Worm (Caenorhabditis elegans): Measurements from ENCODE around the gene T05B4.9.

The T05B4.9 gene

ce11 chrV:4144205-4144604 is 26.0 kb upstream of the T05B4.9 start, which contains the start of gene Y45G5AL.1:
Gene Y45G5AL.1 (plus strand): TSS chrV:4144505.
- TF ChIP-seq gmeb-1 (tag; optimal IDR thresholded peaks at IDR 0.05) (no peak), fos-1 (tag; optimal IDR thresholded peaks at IDR 0.05) (no peak), zag-1 (tag; optimal IDR thresholded peaks at IDR 0.05) (no peak), ZK546.5 (tag; optimal IDR thresholded peaks at IDR 0.05) (no peak), nhr-237 (tag; optimal IDR thresholded peaks at IDR 0.05) (no peak), snpc-4 (tag; optimal IDR thresholded peaks at IDR 0.05) (no peak), elt-1 (tag; optimal IDR thresholded peaks at IDR 0.05) (no peak), nhr-12 (tag; optimal IDR thresholded peaks at IDR 0.05) (no peak), unc-39 (tag; optimal IDR thresholded peaks at IDR 0.05) (no peak), aly-2 (tag; optimal IDR thresholded peaks at IDR 0.05) (no peak), sem-4 (tag; optimal IDR thresholded peaks at IDR 0.05) (no peak), nhr-10 (tag; optimal IDR thresholded peaks at IDR 0.05) (no peak), egl-27 (tag; optimal IDR thresholded peaks at IDR 0.05) (no peak), lin-11 (tag; optimal IDR thresholded peaks at IDR 0.05) (no peak), lin-13 (GFP tag; optimal IDR thresholded peaks at IDR 0.05) (no peak), ceh-16 (tag; optimal IDR thresholded peaks at IDR 0.05) (no peak), dmd-4 (tag; optimal IDR thresholded peaks at IDR 0.05) (no peak), sma-9 (GFP tag; optimal IDR thresholded peaks at IDR 0.05) (no peak), sma-9 (tag; optimal IDR thresholded peaks at IDR 0.05) (no peak), nhr-25 (tag; optimal IDR thresholded peaks at IDR 0.05) (no peak)

ce11 chrV:4143034-4143433 is 24.8 kb upstream of the T05B4.9 start:
- TF ChIP-seq gmeb-1 (tag; optimal IDR thresholded peaks at IDR 0.05) (peak; percentile 78), nhr-25 (tag; optimal IDR thresholded peaks at IDR 0.05) (peak; percentile 91), elt-1 (tag; optimal IDR thresholded peaks at IDR 0.05) (no peak), dmd-4 (tag; optimal IDR thresholded peaks at IDR 0.05) (no peak), mdl-1 (tag; optimal IDR thresholded peaks at IDR 0.05) (peak in 1 of 2 experiments; percentile 33), ceh-82 (tag; optimal IDR thresholded peaks at IDR 0.05) (no peak), zag-1 (tag; optimal IDR thresholded peaks at IDR 0.05) (peak; percentile 40), ZK546.5 (tag; optimal IDR thresholded peaks at IDR 0.05) (no peak), mbf-1 (tag; optimal IDR thresholded peaks at IDR 0.05) (no peak), unc-62 (GFP tag; optimal IDR thresholded peaks at IDR 0.05) (no peak), unc-39 (tag; optimal IDR thresholded peaks at IDR 0.05) (no peak), nhr-11 (tag; optimal IDR thresholded peaks at IDR 0.05) (no peak), C34F6.9 (tag; optimal IDR thresholded peaks at IDR 0.05) (peak; percentile 95), lin-11 (tag; optimal IDR thresholded peaks at IDR 0.05) (peak; percentile 38), snpc-4 (tag; optimal IDR thresholded peaks at IDR 0.05) (peak; percentile 4), blmp-1 (tag; optimal IDR thresholded peaks at IDR 0.05; ENCODE audit: insufficient read depth) (peak; percentile 27), F13H6.1 (tag; optimal IDR thresholded peaks at IDR 0.05) (peak; percentile 76), elt-3 (tag; optimal IDR thresholded peaks at IDR 0.05) (no peak), sma-3 (GFP tag; optimal IDR thresholded peaks at IDR 0.05) (peak; percentile 78), peb-1 (tag; optimal IDR thresholded peaks at IDR 0.05) (no peak), crh-2 (tag; optimal IDR thresholded peaks at IDR 0.05) (peak; percentile 87), ztf-4 (tag; optimal IDR thresholded peaks at IDR 0.05) (peak; percentile 63), sem-4 (tag; optimal IDR thresholded peaks at IDR 0.05) (peak; percentile 73), lsy-2 (tag; optimal IDR thresholded peaks at IDR 0.05) (peak; percentile 53 to 90), ztf-1 (GFP tag; conservative IDR thresholded peaks at IDR 0.05) (no peak), egl-27 (tag; optimal IDR thresholded peaks at IDR 0.05) (peak; percentile 54), mab-5 (tag; optimal IDR thresholded peaks at IDR 0.05) (peak; percentile 82), R02D3.7 (tag; optimal IDR thresholded peaks at IDR 0.05) (no peak), skn-1 (tag; optimal IDR thresholded peaks at IDR 0.05) (no peak), nhr-10 (tag; optimal IDR thresholded peaks at IDR 0.05) (no peak), unc-55 (GFP tag; optimal IDR thresholded peaks at IDR 0.05) (peak; percentile 77), sma-9 (GFP tag; optimal IDR thresholded peaks at IDR 0.05) (peak; percentile 89), sma-9 (tag; optimal IDR thresholded peaks at IDR 0.05) (no peak), nhr-237 (tag; optimal IDR thresholded peaks at IDR 0.05) (no peak), nhr-77 (tag; optimal IDR thresholded peaks at IDR 0.05) (no peak), lin-39 (tag; optimal IDR thresholded peaks at IDR 0.05) (no peak), ceh-16 (tag; optimal IDR thresholded peaks at IDR 0.05) (no peak), lin-13 (GFP tag; optimal IDR thresholded peaks at IDR 0.05) (peak; percentile 78), fos-1 (tag; optimal IDR thresholded peaks at IDR 0.05) (peak; percentile 40), aly-2 (tag; optimal IDR thresholded peaks at IDR 0.05) (no peak), Y55F3AM.14 (GFP tag; optimal IDR thresholded peaks at IDR 0.05) (peak; percentile 69), nhr-6 (tag; optimal IDR thresholded peaks at IDR 0.05) (no peak), ztf-11 (tag; optimal IDR thresholded peaks at IDR 0.05) (no peak), ama-1 (optimal IDR thresholded peaks at IDR 0.05) (no peak), nhr-21 (tag; optimal IDR thresholded peaks at IDR 0.05) (peak; percentile 72), nhr-129 (tag; optimal IDR thresholded peaks at IDR 0.05) (peak; percentile 60), alr-1 (tag; optimal IDR thresholded peaks at IDR 0.05) (no peak), nhr-12 (tag; optimal IDR thresholded peaks at IDR 0.05) (no peak)
